Fruit fly (Drosophila melanogaster): ENCODE data around the gene CG7126.

DNA sequence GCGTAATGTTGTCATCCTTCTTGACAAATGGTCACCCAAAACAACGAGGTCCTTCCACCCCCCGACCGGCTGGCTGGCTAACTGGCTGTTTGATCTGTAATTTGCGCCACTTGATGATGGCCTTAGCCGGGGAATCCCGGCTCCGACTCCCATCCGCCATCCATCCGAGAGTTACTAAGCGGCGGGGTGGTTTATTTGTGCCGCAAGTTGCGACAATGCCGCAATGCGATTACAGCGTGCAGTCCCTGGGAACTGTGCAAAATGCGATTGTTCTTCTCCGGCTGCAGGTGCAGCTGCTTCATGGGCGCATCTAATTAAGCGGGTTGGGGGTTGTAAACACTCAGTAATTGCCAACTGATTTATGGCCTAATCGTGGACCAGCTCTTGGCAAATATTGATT lies 42.6 kb downstream of the CG7126 start:
- TF ChIP-seq Dek (tag; optimal IDR thresholded peaks at IDR 0.05) = no peak
- TF ChIP-seq ac (GFP tag; optimal IDR thresholded peaks at IDR 0.05) = no peak
- no peak for TF ChIP-seq Bgb (GFP tag; IDR thresholded peaks at IDR 0.05; ENCODE audit: partially characterized antibody)
- TF ChIP-seq Sox102F (GFP tag; optimal IDR thresholded peaks at IDR 0.05) = no peak
- no peak for TF ChIP-seq CG11723 (GFP tag; optimal IDR thresholded peaks at IDR 0.05)
- TF ChIP-seq CG13123 (GFP tag; optimal IDR thresholded peaks at IDR 0.05) = no peak
- TF ChIP-seq bab2 (GFP tag; optimal IDR thresholded peaks at IDR 0.05) = no peak
- no peak for TF ChIP-seq zen2 (GFP tag; IDR thresholded peaks at IDR 0.05; ENCODE audit: partially characterized antibody)
- no peak for TF ChIP-seq zen (tag; optimal IDR thresholded peaks at IDR 0.05)
- TF ChIP-seq CG3726 (GFP tag; IDR thresholded peaks at IDR 0.05) = no peak
- TF ChIP-seq CG34376 (GFP tag; optimal IDR thresholded peaks at IDR 0.05) = no peak
- TF ChIP-seq pan (optimal IDR thresholded peaks at IDR 0.05) = no peak
- TF ChIP-seq pan (GFP tag; optimal IDR thresholded peaks at IDR 0.05 in 1 of 2, IDR thresholded peaks at IDR 0.05 in 1 of 2) = no peak
- TF ChIP-seq CG4820 (GFP tag; optimal IDR thresholded peaks at IDR 0.05) = no peak
- TF ChIP-seq CG17361 (GFP tag; IDR thresholded peaks at IDR 0.05) = no peak
